Worm (Caenorhabditis elegans): Measurements from ENCODE around the gene T19H12.12.

T19H12.12 gene

ce11 chrV:4884490-4884889 lies at the start of gene T19H12.12:
T19H12.12 (plus strand) TSS chrV:4884790.
- TF ChIP-seq aly-2 (tag; optimal IDR thresholded peaks at IDR 0.05) = no peak
- no peak for TF ChIP-seq mdl-1 (tag; optimal IDR thresholded peaks at IDR 0.05)
- TF ChIP-seq nhr-25 (tag; optimal IDR thresholded peaks at IDR 0.05) = no peak
- TF ChIP-seq mab-5 (tag; optimal IDR thresholded peaks at IDR 0.05) = no peak
- TF ChIP-seq dmd-4 (tag; optimal IDR thresholded peaks at IDR 0.05) = no peak
- TF ChIP-seq lin-13 (GFP tag; optimal IDR thresholded peaks at IDR 0.05) = no peak
- TF ChIP-seq nhr-129 (tag; optimal IDR thresholded peaks at IDR 0.05) = no peak
- no peak for TF ChIP-seq nhr-6 (tag; optimal IDR thresholded peaks at IDR 0.05)
- TF ChIP-seq nhr-10 (tag; optimal IDR thresholded peaks at IDR 0.05) = no peak
- no peak for TF ChIP-seq skn-1 (tag; optimal IDR thresholded peaks at IDR 0.05)
- no peak for TF ChIP-seq peb-1 (tag; optimal IDR thresholded peaks at IDR 0.05)
- TF ChIP-seq ztf-4 (tag; optimal IDR thresholded peaks at IDR 0.05) = no peak
- TF ChIP-seq ceh-16 (tag; optimal IDR thresholded peaks at IDR 0.05) = no peak
- no peak for TF ChIP-seq nhr-237 (tag; optimal IDR thresholded peaks at IDR 0.05)
- no peak for TF ChIP-seq elt-1 (tag; optimal IDR thresholded peaks at IDR 0.05)
- no peak for TF ChIP-seq nhr-77 (tag; optimal IDR thresholded peaks at IDR 0.05)
- no peak for TF ChIP-seq lsy-2 (tag; optimal IDR thresholded peaks at IDR 0.05)
- TF ChIP-seq sma-3 (GFP tag; optimal IDR thresholded peaks at IDR 0.05) = no peak
- no peak for TF ChIP-seq ZK546.5 (tag; optimal IDR thresholded peaks at IDR 0.05)
- no peak for TF ChIP-seq R02D3.7 (tag; optimal IDR thresholded peaks at IDR 0.05)

- TF ChIP-seq nhr-12 (tag; optimal IDR thresholded peaks at IDR 0.05) (no peak), sma-3 (GFP tag; optimal IDR thresholded peaks at IDR 0.05) (no peak), zag-1 (tag; optimal IDR thresholded peaks at IDR 0.05) (no peak), lin-13 (GFP tag; optimal IDR thresholded peaks at IDR 0.05) (no peak), fos-1 (tag; optimal IDR thresholded peaks at IDR 0.05) (no peak), unc-39 (tag; optimal IDR thresholded peaks at IDR 0.05) (no peak)
Measured at ce11 chrV:4839913-4840312, 44.7 kb upstream of the T19H12.12 start, which contains the start of gene nas-9. nas-9 (minus strand) TSS chrV:4840013.

ce11 chrV:4841179-4841578 lies 43.4 kb upstream of the T19H12.12 start, which contains the start of gene cwp-1:
cwp-1 (minus strand) TSS chrV:4841279.
- TF ChIP-seq crh-2 (tag; optimal IDR thresholded peaks at IDR 0.05) = no peak
- no peak for TF ChIP-seq peb-1 (tag; optimal IDR thresholded peaks at IDR 0.05)
- no peak for TF ChIP-seq alr-1 (tag; optimal IDR thresholded peaks at IDR 0.05)
- no peak for TF ChIP-seq unc-55 (GFP tag; optimal IDR thresholded peaks at IDR 0.05)
- no peak for TF ChIP-seq egl-27 (tag; optimal IDR thresholded peaks at IDR 0.05)
- no peak for TF ChIP-seq ceh-82 (tag; optimal IDR thresholded peaks at IDR 0.05)
- no peak for TF ChIP-seq unc-62 (GFP tag; optimal IDR thresholded peaks at IDR 0.05)
- no peak for TF ChIP-seq nhr-23 (tag; optimal IDR thresholded peaks at IDR 0.05)
- TF ChIP-seq C34F6.9 (tag; optimal IDR thresholded peaks at IDR 0.05) = no peak
- no peak for TF ChIP-seq ztf-11 (tag; optimal IDR thresholded peaks at IDR 0.05)
- no peak for TF ChIP-seq mbf-1 (tag; optimal IDR thresholded peaks at IDR 0.05)
- TF ChIP-seq lin-39 (tag; optimal IDR thresholded peaks at IDR 0.05) = no peak
- TF ChIP-seq lin-11 (tag; optimal IDR thresholded peaks at IDR 0.05) = no peak
- TF ChIP-seq ztf-1 (GFP tag; conservative IDR thresholded peaks at IDR 0.05) = no peak
- TF ChIP-seq ztf-4 (tag; optimal IDR thresholded peaks at IDR 0.05) = no peak
- no peak for TF ChIP-seq nhr-10 (tag; optimal IDR thresholded peaks at IDR 0.05)
- no peak for TF ChIP-seq elt-1 (tag; optimal IDR thresholded peaks at IDR 0.05)
- TF ChIP-seq nhr-25 (tag; optimal IDR thresholded peaks at IDR 0.05) = no peak
- no peak for TF ChIP-seq nhr-237 (tag; optimal IDR thresholded peaks at IDR 0.05)

DNA sequence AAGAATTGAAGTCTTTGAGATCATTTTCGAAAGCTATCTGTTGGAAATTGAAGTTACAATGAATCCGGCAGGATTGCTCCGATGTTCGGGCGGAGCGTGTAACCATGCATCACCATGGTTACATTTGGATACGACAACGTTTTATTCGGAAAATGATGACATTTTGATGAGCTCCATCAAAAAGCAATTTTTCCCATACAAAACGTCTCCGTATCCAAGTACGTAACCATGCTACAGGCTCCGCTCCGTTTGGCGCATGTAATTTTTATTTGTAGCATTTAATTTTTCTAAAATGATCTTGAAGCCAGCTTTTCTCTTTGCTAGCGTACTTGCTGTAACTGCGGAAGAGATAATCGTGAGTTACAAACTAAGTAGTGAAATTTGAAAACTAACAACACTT lies 42.0 kb upstream of the T19H12.12 start, which contains the start of the genes cwp-2 and cwp-3:
Gene cwp-2, minus strand, starts transcription at position 101 of the 400 bp plus-strand sequence.
Gene cwp-3, plus strand, starts transcription at position 293 of the 400 bp plus-strand sequence.
- TF ChIP-seq mbf-1 (tag; optimal IDR thresholded peaks at IDR 0.05) (no peak), nhr-23 (tag; optimal IDR thresholded peaks at IDR 0.05) (no peak), snpc-4 (tag; optimal IDR thresholded peaks at IDR 0.05) (no peak), alr-1 (tag; optimal IDR thresholded peaks at IDR 0.05) (no peak), crh-2 (tag; optimal IDR thresholded peaks at IDR 0.05) (no peak), ceh-82 (tag; optimal IDR thresholded peaks at IDR 0.05) (no peak), nhr-11 (tag; optimal IDR thresholded peaks at IDR 0.05) (no peak)
